Worm (Caenorhabditis elegans): Measurements from ENCODE around the gene F33H1.4.

The F33H1.4 gene

DNA sequence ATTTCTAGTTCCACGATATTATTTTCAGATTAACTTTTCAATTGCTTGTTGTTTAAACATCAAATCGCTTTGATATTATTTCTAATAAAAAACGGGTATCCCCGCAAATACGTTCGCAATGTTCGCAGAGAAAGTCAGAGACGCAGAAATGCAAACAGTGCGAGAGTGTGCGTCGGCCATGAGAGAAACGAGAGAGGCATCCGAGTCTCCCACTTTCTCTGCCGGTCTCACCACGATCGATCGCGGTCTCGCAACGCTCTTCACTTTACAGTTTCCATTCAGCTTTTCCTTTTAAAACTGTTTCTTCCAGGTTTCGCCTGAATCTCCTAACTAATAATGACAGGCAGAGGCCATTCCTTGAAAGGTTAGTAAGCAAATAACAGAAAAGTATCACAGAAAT, at the start of gene F33H1.4:
TSS of gene F33H1.4 (plus strand) at position 311 of the 400 bp plus-strand sequence.
- peak; percentile 3 for TF ChIP-seq ama-1 (optimal IDR thresholded peaks at IDR 0.05)
- TF ChIP-seq hmbx-1 (tag; optimal IDR thresholded peaks at IDR 0.05) = no peak
- TF ChIP-seq hnd-1 (tag; optimal IDR thresholded peaks at IDR 0.05) = no peak
- TF ChIP-seq F13C5.2 (tag; optimal IDR thresholded peaks at IDR 0.05) = peak; percentile 45

DNA sequence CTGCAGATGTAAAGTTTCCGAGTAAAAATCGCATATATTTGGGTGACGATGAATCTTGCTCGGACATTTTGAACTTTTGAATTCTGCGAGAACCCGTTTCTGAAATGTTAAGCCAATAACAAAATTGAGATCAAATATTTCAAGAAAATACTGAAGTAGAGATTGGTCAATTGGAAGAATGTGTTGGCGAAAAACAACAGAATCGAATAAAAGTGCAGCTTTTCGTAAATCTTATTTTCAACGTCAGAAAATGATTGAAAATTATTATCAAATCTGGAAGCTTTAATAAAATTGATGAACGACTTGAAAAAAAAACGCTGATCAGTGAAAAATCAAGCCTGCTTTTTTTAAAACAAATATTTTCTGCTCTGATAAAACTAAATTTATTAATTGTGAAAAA, 47.1 kb upstream of the F33H1.4 start, which contains the start of gene F27E5.8:
TSS of gene F27E5.8 (minus strand) at position 101 of the 400 bp plus-strand sequence.
- no peak for TF ChIP-seq pes-1 (GFP tag; IDR thresholded peaks at IDR 0.05)
- TF ChIP-seq hmg-4 (GFP tag; optimal IDR thresholded peaks at IDR 0.05) = no peak
- TF ChIP-seq F13C5.2 (tag; optimal IDR thresholded peaks at IDR 0.05) = no peak
- no peak for TF ChIP-seq tbx-37 (GFP tag; conservative IDR thresholded peaks at IDR 0.05)
- TF ChIP-seq flt-1 (GFP tag; IDR thresholded peaks at IDR 0.05) = no peak
- TF ChIP-seq hnd-1 (tag; optimal IDR thresholded peaks at IDR 0.05) = no peak
- no peak for TF ChIP-seq sea-1 (GFP tag; conservative IDR thresholded peaks at IDR 0.05)
- no peak for TF ChIP-seq ama-1 (optimal IDR thresholded peaks at IDR 0.05)
- TF ChIP-seq ceh-13 (GFP tag; optimal IDR thresholded peaks at IDR 0.05) = no peak
- TF ChIP-seq hmbx-1 (tag; optimal IDR thresholded peaks at IDR 0.05) = no peak
- no peak for TF ChIP-seq tra-4 (tag; optimal IDR thresholded peaks at IDR 0.05)
- no peak for TF ChIP-seq scrt-1 (GFP tag; IDR thresholded peaks at IDR 0.05)
- TF ChIP-seq aly-1 (tag; optimal IDR thresholded peaks at IDR 0.05) = no peak
- no peak for TF ChIP-seq B0310.2 (tag; optimal IDR thresholded peaks at IDR 0.05)
- TF ChIP-seq tbx-11 (GFP tag; IDR thresholded peaks at IDR 0.05) = no peak

DNA sequence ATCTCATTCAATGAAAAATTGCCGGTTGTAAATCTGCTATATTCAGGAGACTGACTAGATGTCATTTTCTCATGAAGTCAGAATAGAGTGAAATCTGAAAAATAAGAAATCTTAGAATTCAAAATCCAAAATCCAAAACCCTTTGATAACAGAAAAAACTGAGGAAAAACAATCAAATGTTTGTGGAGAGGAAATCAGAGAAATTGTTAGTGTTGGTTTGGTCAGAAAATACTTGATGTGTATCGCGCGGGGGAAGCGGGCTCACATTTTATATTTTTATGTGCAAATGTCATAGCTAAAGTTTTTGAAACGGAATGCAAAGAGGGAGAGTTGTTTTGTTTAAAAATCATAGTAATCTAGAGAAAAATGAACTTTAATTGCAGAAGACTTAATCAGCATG, 42.7 kb upstream of the F33H1.4 start, which contains the start of gene F27E5.5:
TSS of gene F27E5.5 (minus strand) at position 101 of the 400 bp plus-strand sequence.
- TF ChIP-seq scrt-1 (GFP tag; IDR thresholded peaks at IDR 0.05) (no peak), ama-1 (optimal IDR thresholded peaks at IDR 0.05) (no peak), aly-1 (tag; optimal IDR thresholded peaks at IDR 0.05) (no peak), B0310.2 (tag; optimal IDR thresholded peaks at IDR 0.05) (no peak), flt-1 (GFP tag; IDR thresholded peaks at IDR 0.05) (no peak), tbx-37 (GFP tag; conservative IDR thresholded peaks at IDR 0.05) (no peak), tbx-11 (GFP tag; IDR thresholded peaks at IDR 0.05) (no peak), tra-4 (tag; optimal IDR thresholded peaks at IDR 0.05) (no peak), ets-7 (tag; optimal IDR thresholded peaks at IDR 0.05) (no peak), F13C5.2 (tag; optimal IDR thresholded peaks at IDR 0.05) (no peak), ceh-36 (tag; optimal IDR thresholded peaks at IDR 0.05) (no peak), hmg-4 (GFP tag; optimal IDR thresholded peaks at IDR 0.05) (no peak), sea-1 (GFP tag; conservative IDR thresholded peaks at IDR 0.05) (no peak), ceh-13 (GFP tag; optimal IDR thresholded peaks at IDR 0.05) (no peak), pes-1 (GFP tag; IDR thresholded peaks at IDR 0.05) (no peak), hnd-1 (tag; optimal IDR thresholded peaks at IDR 0.05) (no peak), hmbx-1 (tag; optimal IDR thresholded peaks at IDR 0.05) (no peak)

DNA sequence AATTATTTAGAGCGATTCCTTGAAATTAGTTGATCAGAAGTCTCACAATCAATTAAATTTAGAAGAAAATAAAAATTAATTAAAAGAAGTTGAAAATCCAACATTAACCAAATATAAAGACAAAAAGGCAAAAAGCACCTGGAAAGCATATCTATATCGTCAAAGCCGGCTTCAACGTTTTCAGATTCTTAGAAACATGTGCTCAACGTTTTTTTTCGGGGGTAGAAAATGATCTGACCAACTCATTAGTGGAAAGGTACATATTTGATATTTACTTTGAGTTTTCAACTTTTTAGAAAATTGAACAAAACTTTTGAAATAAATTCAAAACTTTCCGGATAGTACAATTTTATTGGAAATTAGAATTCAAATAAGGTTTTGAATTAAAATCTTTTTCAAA, 41.6 kb upstream of the F33H1.4 start:
- TF ChIP-seq pes-1 (GFP tag; IDR thresholded peaks at IDR 0.05) (no peak), ets-7 (tag; optimal IDR thresholded peaks at IDR 0.05) (no peak), ceh-13 (GFP tag; optimal IDR thresholded peaks at IDR 0.05) (no peak), hmg-4 (GFP tag; optimal IDR thresholded peaks at IDR 0.05) (no peak), hmbx-1 (tag; optimal IDR thresholded peaks at IDR 0.05) (no peak), ceh-36 (tag; optimal IDR thresholded peaks at IDR 0.05) (no peak), tbx-11 (GFP tag; IDR thresholded peaks at IDR 0.05) (no peak), sea-1 (GFP tag; conservative IDR thresholded peaks at IDR 0.05) (no peak), hnd-1 (tag; optimal IDR thresholded peaks at IDR 0.05) (no peak), tbx-37 (GFP tag; conservative IDR thresholded peaks at IDR 0.05) (no peak), ama-1 (optimal IDR thresholded peaks at IDR 0.05) (no peak), F13C5.2 (tag; optimal IDR thresholded peaks at IDR 0.05) (no peak), aly-1 (tag; optimal IDR thresholded peaks at IDR 0.05) (no peak), tra-4 (tag; optimal IDR thresholded peaks at IDR 0.05) (no peak), scrt-1 (GFP tag; IDR thresholded peaks at IDR 0.05) (no peak), flt-1 (GFP tag; IDR thresholded peaks at IDR 0.05) (no peak), B0310.2 (tag; optimal IDR thresholded peaks at IDR 0.05) (no peak)

DNA sequence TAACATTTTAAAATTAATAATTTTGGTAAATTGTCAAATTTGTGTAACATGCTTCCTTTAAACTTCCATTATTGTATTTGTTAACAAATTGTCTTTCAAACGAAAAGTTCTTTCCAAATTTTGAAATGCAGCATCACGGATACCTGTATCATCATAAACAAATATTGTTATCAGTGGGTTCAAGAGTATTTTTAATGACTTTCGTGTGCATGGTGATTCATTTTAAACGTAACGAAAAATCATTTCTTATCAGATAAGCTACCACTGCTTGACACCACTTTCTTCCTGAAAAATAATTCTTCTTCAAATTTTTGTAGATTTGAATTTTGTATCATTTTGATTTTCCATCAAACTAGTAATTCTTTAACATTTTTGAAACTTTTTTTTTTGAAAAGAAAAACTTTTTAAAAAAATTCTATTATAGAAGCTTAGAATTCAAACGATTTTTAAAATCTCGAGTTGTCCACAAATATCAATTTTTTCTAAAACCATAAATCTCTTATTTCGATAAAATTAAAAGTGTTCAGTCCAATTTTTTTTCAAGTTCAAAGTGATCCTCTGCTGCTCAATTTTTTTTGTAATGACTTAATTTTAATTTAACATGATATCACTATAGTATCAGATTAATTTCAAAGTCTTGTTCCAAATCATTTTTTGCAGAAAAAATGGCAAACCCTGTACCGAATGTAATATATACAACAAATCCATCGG, 40.0 kb upstream of the F33H1.4 start, which contains the start of gene F27E5.9:
TSS of gene F27E5.9 (plus strand) at position 661 of the 711 bp plus-strand sequence.
- no peak for TF ChIP-seq hmbx-1 (tag; optimal IDR thresholded peaks at IDR 0.05)
- TF ChIP-seq F13C5.2 (tag; optimal IDR thresholded peaks at IDR 0.05) = no peak
- TF ChIP-seq sea-1 (GFP tag; conservative IDR thresholded peaks at IDR 0.05) = no peak
- no peak for TF ChIP-seq ceh-13 (GFP tag; optimal IDR thresholded peaks at IDR 0.05)
- TF ChIP-seq tbx-11 (GFP tag; IDR thresholded peaks at IDR 0.05) = no peak
- TF ChIP-seq ama-1 (optimal IDR thresholded peaks at IDR 0.05) = no peak
- TF ChIP-seq ceh-36 (tag; optimal IDR thresholded peaks at IDR 0.05) = no peak
- TF ChIP-seq scrt-1 (GFP tag; IDR thresholded peaks at IDR 0.05) = no peak
- no peak for TF ChIP-seq B0310.2 (tag; optimal IDR thresholded peaks at IDR 0.05)

DNA sequence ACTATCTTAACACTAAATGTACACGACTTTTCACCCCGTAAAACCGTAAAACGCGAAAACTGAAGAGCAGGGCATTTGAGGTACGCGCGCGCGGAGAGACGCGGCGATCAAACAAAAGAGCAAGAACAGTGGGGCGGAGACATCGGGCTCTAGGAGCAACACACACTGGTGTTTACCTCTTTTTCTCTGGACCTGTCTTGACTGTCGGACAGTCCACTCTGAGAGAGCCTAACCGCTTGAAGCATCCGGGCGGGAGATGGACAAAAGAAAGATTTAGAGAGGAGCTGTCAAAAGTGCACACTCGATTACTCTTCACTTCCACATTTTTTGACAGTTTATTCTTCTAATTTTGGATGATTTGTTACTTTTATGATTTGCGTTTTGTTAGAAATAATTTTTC, 37.7 kb upstream of the F33H1.4 start:
- TF ChIP-seq aly-1 (tag; optimal IDR thresholded peaks at IDR 0.05) = no peak
- TF ChIP-seq F13C5.2 (tag; optimal IDR thresholded peaks at IDR 0.05) = no peak
- TF ChIP-seq scrt-1 (GFP tag; IDR thresholded peaks at IDR 0.05) = no peak
- TF ChIP-seq hnd-1 (tag; optimal IDR thresholded peaks at IDR 0.05) = no peak
- TF ChIP-seq tbx-37 (GFP tag; conservative IDR thresholded peaks at IDR 0.05) = no peak

DNA sequence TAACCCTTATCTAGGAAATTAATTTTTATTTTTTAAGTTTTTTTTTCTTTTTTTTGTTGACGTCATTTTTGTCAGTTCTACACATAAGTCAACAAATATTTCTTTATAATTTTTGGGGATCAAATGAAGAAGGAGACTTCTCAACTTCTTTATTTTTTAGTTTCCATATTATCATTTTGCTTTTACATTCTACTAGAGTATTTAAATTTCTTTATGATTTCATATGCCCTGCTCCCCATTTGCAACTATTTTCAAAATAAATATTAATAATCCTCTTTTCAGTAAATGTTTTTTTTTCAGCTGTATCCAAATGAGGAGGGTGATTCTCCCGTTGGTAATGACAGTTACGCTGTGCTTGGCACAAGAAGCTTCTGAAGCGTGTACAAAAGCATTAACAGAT, 37.1 kb upstream of the F33H1.4 start, which contains the start of gene phg-1:
TSS of gene phg-1 (plus strand) at position 301 of the 400 bp plus-strand sequence.
- TF ChIP-seq flt-1 (GFP tag; IDR thresholded peaks at IDR 0.05) = no peak
- TF ChIP-seq scrt-1 (GFP tag; IDR thresholded peaks at IDR 0.05) = no peak
- TF ChIP-seq ceh-36 (tag; optimal IDR thresholded peaks at IDR 0.05) = no peak
- no peak for TF ChIP-seq ama-1 (optimal IDR thresholded peaks at IDR 0.05)
- no peak for TF ChIP-seq tbx-11 (GFP tag; IDR thresholded peaks at IDR 0.05)
- TF ChIP-seq pes-1 (GFP tag; IDR thresholded peaks at IDR 0.05) = no peak
- TF ChIP-seq tra-4 (tag; optimal IDR thresholded peaks at IDR 0.05) = no peak
